Worm (Caenorhabditis elegans) whole organism, midembryonic: ENCODE measurements around the gene Y38E10A.2.

Experiments used
- T22C8.4 ChIP-seq: fragments of 200-800 bp; sonication (Bioruptor generic); IDR thresholded peaks from 2 replicates; pipeline ENCODE4 v1.3.6; 2022; ENCODE audit warnings: missing genetic modification characterization, missing compliant biosample characterization
- cog-1 ChIP-seq: sonication (generic microtip); optimal IDR thresholded peaks from 2 replicates; lab custom pipeline; 2016; ENCODE audit warnings: missing genetic modification characterization, missing compliant biosample characterization
- flt-1 ChIP-seq: fragments of 200-800 bp; sonication (Bioruptor generic); IDR thresholded peaks from 2 replicates; pipeline ENCODE4 v1.3.6; 2022; ENCODE audit warnings: missing genetic modification characterization, missing compliant biosample characterization
- klf-2 ChIP-seq: fragments of 200-800 bp; sonication (Bioruptor generic); conservative IDR thresholded peaks from 2 replicates; pipeline ENCODE4 v1.3.6; 2022; ENCODE audit warnings: missing genetic modification reagents, missing genetic modification characterization, missing compliant biosample characterization
- med-1 ChIP-seq: sonication (generic microtip); optimal IDR thresholded peaks from 2 replicates; lab custom pipeline; 2017; ENCODE audit warnings: missing genetic modification characterization, mild to moderate bottlenecking, missing compliant biosample characterization, antibody characterized with exemption, missing genetic modification reagents; ENCODE audit not compliant: insufficient read depth
- ref-1 ChIP-seq: fragments of 200-800 bp; sonication (Bioruptor generic); conservative IDR thresholded peaks from 2 replicates; pipeline ENCODE4 v1.3.6; 2022; ENCODE audit warnings: missing genetic modification reagents, missing genetic modification characterization, missing compliant biosample characterization
- tab-1 ChIP-seq: fragments of 200-800 bp; sonication (Bioruptor generic); IDR thresholded peaks from 2 replicates; pipeline ENCODE4 v1.3.6; 2022; ENCODE audit warnings: missing genetic modification characterization, missing compliant biosample characterization
- ztf-23 ChIP-seq: fragments of 200-800 bp; sonication (Bioruptor generic); IDR thresholded peaks from 2 replicates; pipeline ENCODE4 v1.3.6; 2022; ENCODE audit warnings: missing genetic modification reagents, missing genetic modification characterization, missing compliant biosample characterization
- ztf-29 ChIP-seq: fragments of 200-800 bp; sonication (Bioruptor generic); IDR thresholded peaks from 2 replicates; pipeline ENCODE4 v1.3.6; 2022; ENCODE audit warnings: missing genetic modification reagents, missing genetic modification characterization, missing compliant biosample characterization

Gene Y38E10A.2

DNA sequence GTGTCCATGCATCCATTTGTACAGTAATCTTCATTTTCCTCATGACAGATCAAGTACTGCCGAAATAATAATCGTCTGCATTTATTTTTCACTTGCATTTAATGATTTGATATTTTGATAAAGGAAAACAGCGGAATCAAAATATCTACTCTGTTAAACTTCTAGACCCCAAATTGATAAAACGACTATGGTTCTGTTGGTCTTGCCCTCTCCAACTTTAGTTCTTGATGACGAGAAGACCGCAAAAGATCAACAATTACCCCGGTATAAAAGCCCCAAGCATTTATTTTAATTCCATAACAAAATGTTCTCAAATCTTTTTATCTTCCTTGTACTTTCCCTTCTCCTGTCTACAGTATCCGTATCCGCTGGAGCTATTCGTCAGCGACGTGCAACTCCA, 35.2 kb upstream of the Y38E10A.2 start, which contains the start of gene Y38E10A.9:
Gene Y38E10A.9, plus strand, starts transcription at position 301 of the 400 bp plus-strand sequence.
- TF ChIP-seq tab-1 (no peak), T22C8.4 (GFP tag; lab: Robert Waterston, UW) (no peak), flt-1 (GFP tag; lab: Robert Waterston, UW) (no peak), ref-1 (GFP tag; lab: Robert Waterston, UW) (no peak), med-1 (GFP tag; lab: Kevin White, UChicago) (no peak), cog-1 (tag; lab: Kevin White, UChicago) (no peak), ztf-29 (GFP tag; lab: Robert Waterston, UW) (no peak), klf-2 (GFP tag; lab: Robert Waterston, UW) (no peak), ztf-23 (GFP tag; lab: Robert Waterston, UW) (no peak)

- no peak for TF ChIP-seq ztf-23 (GFP tag; lab: Robert Waterston, UW)
- no peak for TF ChIP-seq cog-1 (tag; lab: Kevin White, UChicago)
- no peak for TF ChIP-seq flt-1 (GFP tag; lab: Robert Waterston, UW)
- no peak for TF ChIP-seq ztf-29 (GFP tag; lab: Robert Waterston, UW)
- no peak for TF ChIP-seq klf-2 (GFP tag; lab: Robert Waterston, UW)
- TF ChIP-seq T22C8.4 (GFP tag; lab: Robert Waterston, UW), result no peak
- no peak for TF ChIP-seq med-1 (GFP tag; lab: Kevin White, UChicago)
- no peak for TF ChIP-seq ref-1 (GFP tag; lab: Robert Waterston, UW)
- no peak for TF ChIP-seq tab-1
Observed at ce11 chrII:12606900-12607299, 33.5 kb upstream of the Y38E10A.2 start, which contains the start of gene Y38E10A.8. TSS of gene Y38E10A.8 (plus strand) at chrII:12607200.

DNA sequence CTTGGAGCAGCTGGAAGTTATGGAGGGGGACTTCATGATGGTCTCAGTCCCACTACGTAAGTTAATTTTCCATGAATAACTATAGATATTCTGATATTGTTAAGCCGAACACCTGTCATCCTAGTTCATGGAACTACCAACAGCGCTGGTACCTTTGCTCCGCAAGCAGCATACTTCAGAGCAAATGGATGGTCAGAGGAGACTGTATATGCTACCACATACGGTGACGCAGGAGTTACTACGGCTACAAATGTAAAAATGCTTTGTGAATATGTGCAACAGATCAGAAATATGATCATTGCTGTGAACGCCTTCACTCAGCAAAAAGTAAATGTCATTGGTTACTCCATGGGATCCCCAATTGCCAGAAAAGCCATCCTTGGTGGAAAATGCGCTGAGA, 32.7 kb upstream of the Y38E10A.2 start:
- TF ChIP-seq ztf-29 (GFP tag; lab: Robert Waterston, UW) (no peak), klf-2 (GFP tag; lab: Robert Waterston, UW) (no peak), ref-1 (GFP tag; lab: Robert Waterston, UW) (no peak), flt-1 (GFP tag; lab: Robert Waterston, UW) (no peak), cog-1 (tag; lab: Kevin White, UChicago) (no peak)

ce11 chrII:12603667-12604621, 30.5 kb upstream of the Y38E10A.2 start, which contains the start of the genes ceh-100 and lips-15:
TSS of gene ceh-100 (minus strand) at chrII:12603680.
TSS of gene lips-15 (plus strand) at chrII:12604386.
- TF ChIP-seq klf-2 (GFP tag; lab: Robert Waterston, UW) (no peak), T22C8.4 (GFP tag; lab: Robert Waterston, UW) (peak; percentile 44; the same call in 1 of the 2 replicates), cog-1 (tag; lab: Kevin White, UChicago) (no peak), flt-1 (GFP tag; lab: Robert Waterston, UW) (no peak)

ce11 chrII:12580952-12581351, 7.5 kb upstream of the Y38E10A.2 start, which contains the start of gene clec-4:
TSS of gene clec-4 (minus strand) at chrII:12581113.
- TF ChIP-seq klf-2 (GFP tag; lab: Robert Waterston, UW), result no peak
- TF ChIP-seq ztf-23 (GFP tag; lab: Robert Waterston, UW), result no peak
- TF ChIP-seq tab-1, result no peak
- no peak for TF ChIP-seq T22C8.4 (GFP tag; lab: Robert Waterston, UW)
- no peak for TF ChIP-seq ztf-29 (GFP tag; lab: Robert Waterston, UW)
- TF ChIP-seq cog-1 (tag; lab: Kevin White, UChicago), result no peak
- TF ChIP-seq flt-1 (GFP tag; lab: Robert Waterston, UW), result no peak
- TF ChIP-seq ref-1 (GFP tag; lab: Robert Waterston, UW), result no peak
- TF ChIP-seq med-1 (GFP tag; lab: Kevin White, UChicago), result no peak

ce11 chrII:12577754-12578153, 4.3 kb upstream of the Y38E10A.2 start, which contains the start of gene clec-8:
TSS of gene clec-8 (minus strand) at chrII:12578061.
- TF ChIP-seq flt-1 (GFP tag; lab: Robert Waterston, UW) (no peak), cog-1 (tag; lab: Kevin White, UChicago) (no peak), T22C8.4 (GFP tag; lab: Robert Waterston, UW) (no peak), tab-1 (no peak), klf-2 (GFP tag; lab: Robert Waterston, UW) (no peak), med-1 (GFP tag; lab: Kevin White, UChicago) (no peak), ref-1 (GFP tag; lab: Robert Waterston, UW) (no peak), ztf-23 (GFP tag; lab: Robert Waterston, UW) (no peak), ztf-29 (GFP tag; lab: Robert Waterston, UW) (no peak)

- TF ChIP-seq ztf-29 (GFP tag; lab: Robert Waterston, UW) (no peak), ztf-23 (GFP tag; lab: Robert Waterston, UW) (no peak), ref-1 (GFP tag; lab: Robert Waterston, UW) (no peak), flt-1 (GFP tag; lab: Robert Waterston, UW) (no peak), tab-1 (no peak), klf-2 (GFP tag; lab: Robert Waterston, UW) (no peak), med-1 (GFP tag; lab: Kevin White, UChicago) (no peak), cog-1 (tag; lab: Kevin White, UChicago) (no peak), T22C8.4 (GFP tag; lab: Robert Waterston, UW) (no peak)
Observed at ce11 chrII:12574668-12575067, 1.2 kb upstream of the Y38E10A.2 start, which contains the start of gene Y38E10A.3. TSS of gene Y38E10A.3 (minus strand) at chrII:12574768.

ce11 chrII:12572760-12573159, 681 bp downstream of the Y38E10A.2 start, which contains the start of gene Y38E10A.35:
TSS of gene Y38E10A.35 (minus strand) at chrII:12572860.
- no peak for TF ChIP-seq ztf-23 (GFP tag; lab: Robert Waterston, UW)

DNA sequence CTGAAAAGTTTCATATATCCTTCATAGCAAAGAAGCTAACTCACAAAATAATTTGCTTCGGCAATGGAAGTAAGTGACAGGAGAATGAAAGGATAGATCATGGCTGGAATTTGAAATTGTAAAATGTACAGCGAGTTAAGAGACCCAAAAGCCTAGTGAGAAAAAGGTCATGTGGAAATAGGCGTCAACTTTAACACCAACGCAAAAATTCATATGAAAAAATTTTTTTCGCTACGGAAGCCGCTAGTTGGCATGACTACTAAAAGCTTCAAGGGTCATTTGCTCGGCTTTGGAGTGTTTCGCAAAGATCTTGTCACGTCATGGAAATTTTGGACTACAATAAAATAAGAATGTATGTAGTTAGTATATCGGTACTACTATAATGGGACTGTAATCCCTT, 2.9 kb downstream of the Y38E10A.2 start, which contains the start of gene Y38E10A.1:
Gene Y38E10A.1, minus strand, starts transcription at position 101 of the 400 bp plus-strand sequence.
- no peak for TF ChIP-seq ztf-29 (GFP tag; lab: Robert Waterston, UW)
- no peak for TF ChIP-seq ref-1 (GFP tag; lab: Robert Waterston, UW)
- no peak for TF ChIP-seq med-1 (GFP tag; lab: Kevin White, UChicago)
- no peak for TF ChIP-seq T22C8.4 (GFP tag; lab: Robert Waterston, UW)
- no peak for TF ChIP-seq flt-1 (GFP tag; lab: Robert Waterston, UW)
- TF ChIP-seq klf-2 (GFP tag; lab: Robert Waterston, UW), result no peak
- no peak for TF ChIP-seq tab-1
- no peak for TF ChIP-seq cog-1 (tag; lab: Kevin White, UChicago)
- no peak for TF ChIP-seq ztf-23 (GFP tag; lab: Robert Waterston, UW)
